Worm (Caenorhabditis elegans): Measurements from ENCODE around the gene Y51H4A.23.

The Y51H4A.23 gene

ce11 chrIV:16718651-16719050, 4.1 kb upstream of the Y51H4A.23 start:
- TF ChIP-seq tbx-8 (GFP tag; optimal IDR thresholded peaks at IDR 0.05) (no peak), hlh-1 (tag; optimal IDR thresholded peaks at IDR 0.05) (no peak), nhr-76 (tag; optimal IDR thresholded peaks at IDR 0.05) (no peak), zip-8 (tag; optimal IDR thresholded peaks at IDR 0.05) (no peak), snpc-4 (tag; optimal IDR thresholded peaks at IDR 0.05) (no peak), mep-1 (tag; optimal IDR thresholded peaks at IDR 0.05) (no peak)

DNA sequence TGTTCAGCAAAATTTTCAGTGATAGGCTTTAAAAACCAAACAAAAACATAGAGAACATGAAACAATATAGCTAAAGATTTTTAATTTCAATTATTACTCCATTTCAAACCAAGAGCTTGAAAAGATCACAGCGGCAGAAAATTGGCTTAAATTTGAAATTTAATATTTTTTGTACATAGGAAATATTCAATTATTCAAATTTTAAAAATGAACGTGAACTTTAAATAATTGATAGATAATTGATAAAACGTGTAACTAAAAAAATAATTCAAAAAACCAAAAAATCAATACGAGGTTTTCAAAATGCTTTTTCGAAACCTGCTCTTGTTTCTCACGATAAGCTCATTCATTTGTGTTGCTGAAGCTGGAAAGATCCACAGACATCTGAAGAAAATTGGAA, 2.3 kb upstream of the Y51H4A.23 start, which contains the start of gene Y51H4A.22:
Gene Y51H4A.22 (plus strand): TSS at position 301 of the 400 bp plus-strand sequence.
- TF ChIP-seq ceh-39 (tag; optimal IDR thresholded peaks at IDR 0.05) (no peak), sem-2 (GFP tag; optimal IDR thresholded peaks at IDR 0.05) (no peak), ham-2 (GFP tag; optimal IDR thresholded peaks at IDR 0.05) (no peak), ceh-43 (GFP tag; optimal IDR thresholded peaks at IDR 0.05) (no peak), tbx-8 (GFP tag; optimal IDR thresholded peaks at IDR 0.05) (no peak), elt-1 (tag; optimal IDR thresholded peaks at IDR 0.05; ENCODE audit: borderline replicate concordance, insufficient read depth) (no peak), bed-3 (GFP tag; optimal IDR thresholded peaks at IDR 0.05) (no peak), nhr-28 (tag; optimal IDR thresholded peaks at IDR 0.05) (no peak), elt-3 (tag; optimal IDR thresholded peaks at IDR 0.05) (no peak), zip-8 (tag; optimal IDR thresholded peaks at IDR 0.05) (no peak), nhr-237 (tag; optimal IDR thresholded peaks at IDR 0.05) (no peak), sptf-1 (tag; optimal IDR thresholded peaks at IDR 0.05) (no peak), mep-1 (tag; optimal IDR thresholded peaks at IDR 0.05) (no peak), nhr-76 (tag; optimal IDR thresholded peaks at IDR 0.05) (no peak), unc-62 (GFP tag; optimal IDR thresholded peaks at IDR 0.05) (no peak), snpc-4 (tag; optimal IDR thresholded peaks at IDR 0.05) (no peak)

DNA sequence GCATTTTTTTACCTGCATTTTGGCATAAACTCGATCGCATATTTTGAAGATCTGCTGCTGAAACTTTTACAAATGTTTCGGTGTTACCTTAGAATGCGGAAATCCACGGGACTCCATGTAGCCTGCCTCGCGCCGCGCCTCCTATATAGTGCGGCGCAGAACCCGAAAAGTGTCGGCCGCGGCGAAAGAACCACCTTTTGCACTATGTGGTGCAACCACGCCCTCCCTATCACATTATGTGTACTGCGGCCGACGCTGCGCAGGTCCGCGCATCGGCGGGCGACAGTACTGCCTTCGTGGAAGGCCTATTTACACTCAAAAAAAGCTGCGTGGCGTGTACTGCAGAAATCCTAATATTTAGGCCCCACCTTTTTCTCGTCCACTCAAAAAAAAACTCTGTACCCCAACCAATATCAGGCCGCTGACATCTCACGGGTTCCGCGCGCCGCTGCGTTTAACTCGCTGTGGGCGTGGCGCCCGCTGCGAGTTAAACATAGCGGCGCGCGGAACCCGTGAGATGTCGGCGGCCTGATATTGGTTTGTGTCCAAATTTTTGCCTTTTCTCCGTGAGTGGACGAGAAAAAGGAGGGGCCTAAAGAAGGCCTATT, 612 bp upstream of the Y51H4A.23 start:
- TF ChIP-seq ces-1 (GFP tag; optimal IDR thresholded peaks at IDR 0.05): no peak
- no peak for TF ChIP-seq elt-3 (tag; optimal IDR thresholded peaks at IDR 0.05)
- no peak for TF ChIP-seq flh-1 (GFP tag; optimal IDR thresholded peaks at IDR 0.05)
- no peak for TF ChIP-seq nhr-28 (tag; optimal IDR thresholded peaks at IDR 0.05)
- no peak for TF ChIP-seq ceh-43 (GFP tag; optimal IDR thresholded peaks at IDR 0.05)
- TF ChIP-seq unc-62 (GFP tag; optimal IDR thresholded peaks at IDR 0.05): no peak
- no peak for TF ChIP-seq unc-120 (tag; optimal IDR thresholded peaks at IDR 0.05; ENCODE audit: poor library complexity, severe bottlenecking)
- no peak for TF ChIP-seq unc-39 (tag; optimal IDR thresholded peaks at IDR 0.05)
- TF ChIP-seq ceh-39 (tag; optimal IDR thresholded peaks at IDR 0.05): no peak
- TF ChIP-seq drap-1 (GFP tag; optimal IDR thresholded peaks at IDR 0.05): no peak
- TF ChIP-seq M03D4.4 (tag; optimal IDR thresholded peaks at IDR 0.05): no peak

ce11 chrIV:16735957-16736356, 13.2 kb downstream of the Y51H4A.23 start, which contains the start of gene Y51H4A.25:
Y51H4A.25 (plus strand) TSS chrIV:16736329.
- TF ChIP-seq blmp-1 (tag; optimal IDR thresholded peaks at IDR 0.05) (no peak), sptf-1 (tag; optimal IDR thresholded peaks at IDR 0.05) (no peak), ceh-39 (tag; optimal IDR thresholded peaks at IDR 0.05) (no peak), mab-5 (tag; optimal IDR thresholded peaks at IDR 0.05) (no peak), sem-2 (GFP tag; optimal IDR thresholded peaks at IDR 0.05) (no peak), elt-1 (tag; optimal IDR thresholded peaks at IDR 0.05; ENCODE audit: borderline replicate concordance, insufficient read depth) (no peak), drap-1 (GFP tag; optimal IDR thresholded peaks at IDR 0.05) (no peak)

DNA sequence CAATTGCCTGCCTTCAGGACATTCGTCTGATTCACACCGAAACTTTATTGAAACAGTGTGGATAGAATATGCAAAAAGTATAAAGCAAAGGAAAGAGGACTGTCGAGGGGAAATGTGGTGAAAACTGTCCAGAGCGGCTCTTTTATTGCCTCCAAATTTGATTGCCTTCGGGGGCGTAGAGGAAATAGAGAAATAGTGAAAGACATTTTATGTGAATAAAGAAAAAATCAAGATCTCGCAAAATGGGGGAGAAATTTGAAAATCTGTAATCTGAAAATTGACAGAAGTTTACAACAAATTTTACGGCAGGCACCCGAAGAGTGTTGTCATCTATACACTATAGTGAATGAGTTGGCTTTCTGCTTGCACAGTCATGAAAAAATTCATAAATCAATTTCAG, 18.1 kb downstream of the Y51H4A.23 start, which contains the start of gene Y51H4A.24:
Gene Y51H4A.24 (minus strand): TSS at position 101 of the 400 bp plus-strand sequence.
- TF ChIP-seq unc-62 (GFP tag; optimal IDR thresholded peaks at IDR 0.05) (no peak), ceh-43 (GFP tag; optimal IDR thresholded peaks at IDR 0.05) (no peak), snpc-4 (tag; optimal IDR thresholded peaks at IDR 0.05) (no peak), cnd-1 (tag; optimal IDR thresholded peaks at IDR 0.05) (no peak), lin-32 (GFP tag; optimal IDR thresholded peaks at IDR 0.05) (no peak)

- no peak for TF ChIP-seq nhr-28 (tag; optimal IDR thresholded peaks at IDR 0.05)
- no peak for TF ChIP-seq bed-3 (GFP tag; optimal IDR thresholded peaks at IDR 0.05)
- TF ChIP-seq mls-2 (tag; optimal IDR thresholded peaks at IDR 0.05): no peak
- TF ChIP-seq ceh-83 (GFP tag; optimal IDR thresholded peaks at IDR 0.05): no peak
- no peak for TF ChIP-seq mep-1 (tag; optimal IDR thresholded peaks at IDR 0.05)
Measured at ce11 chrIV:16743530-16743929, 20.8 kb downstream of the Y51H4A.23 start, which contains the start of gene Y43D4A.1. Y43D4A.1 (plus strand) TSS chrIV:16743830.

All from whole organism, mixed stage, embryonic.